Worm (Caenorhabditis elegans) whole organism, L2 larva: ENCODE measurements around the gene F10E9.3.

Experiments
- F13H6.1 ChIP-seq: sonication (generic microtip); optimal IDR thresholded peaks from 2 replicates; lab custom pipeline; 2016; ENCODE audit warnings: missing genetic modification characterization, missing compliant biosample characterization
- crh-2 ChIP-seq: sonication (generic microtip); optimal IDR thresholded peaks from 2 replicates; lab custom pipeline; 2017; ENCODE audit warnings: missing biosample characterization, missing genetic modification characterization
- dmd-4 ChIP-seq: sonication (generic microtip); optimal IDR thresholded peaks from 2 replicates; lab custom pipeline; 2017; ENCODE audit warnings: missing biosample characterization, missing genetic modification characterization
- egl-27 ChIP-seq: sonication (generic microtip); optimal IDR thresholded peaks from 3 replicates; lab custom pipeline; 2017; ENCODE audit warnings: missing biosample characterization, missing genetic modification reagents, missing genetic modification characterization
- elt-1 ChIP-seq: fragments of 150-350 bp; optimal IDR thresholded peaks from 2 replicates; lab custom pipeline; 2014; ENCODE audit warnings: missing biosample characterization, missing genetic modification characterization
- mbf-1 ChIP-seq: sonication (generic microtip); optimal IDR thresholded peaks from 2 replicates; lab custom pipeline; 2017; ENCODE audit warnings: missing biosample characterization, missing genetic modification characterization
- mdl-1 ChIP-seq, 2 experiments: fragments of 150-350 bp in 1 of 2; sonication (generic microtip) in 1 of 2; optimal IDR thresholded peaks; 2 replicates each; lab custom pipeline; 2017; ENCODE audit warnings: missing biosample characterization in 2 of 2, missing genetic modification characterization in 2 of 2
- skn-1 ChIP-seq: sonication (generic microtip); optimal IDR thresholded peaks from 2 replicates; lab custom pipeline; 2017; ENCODE audit warnings: missing biosample characterization, missing genetic modification characterization
- unc-55 ChIP-seq: fragments of 150-350 bp; sonication (generic microtip); optimal IDR thresholded peaks from 3 replicates; lab custom pipeline; 2014; ENCODE audit warnings: missing biosample characterization, missing genetic modification reagents, missing genetic modification characterization
- zag-1 ChIP-seq: fragments of 150-350 bp; optimal IDR thresholded peaks from 2 replicates; lab custom pipeline; 2014; ENCODE audit warnings: missing biosample characterization, missing genetic modification characterization

DNA sequence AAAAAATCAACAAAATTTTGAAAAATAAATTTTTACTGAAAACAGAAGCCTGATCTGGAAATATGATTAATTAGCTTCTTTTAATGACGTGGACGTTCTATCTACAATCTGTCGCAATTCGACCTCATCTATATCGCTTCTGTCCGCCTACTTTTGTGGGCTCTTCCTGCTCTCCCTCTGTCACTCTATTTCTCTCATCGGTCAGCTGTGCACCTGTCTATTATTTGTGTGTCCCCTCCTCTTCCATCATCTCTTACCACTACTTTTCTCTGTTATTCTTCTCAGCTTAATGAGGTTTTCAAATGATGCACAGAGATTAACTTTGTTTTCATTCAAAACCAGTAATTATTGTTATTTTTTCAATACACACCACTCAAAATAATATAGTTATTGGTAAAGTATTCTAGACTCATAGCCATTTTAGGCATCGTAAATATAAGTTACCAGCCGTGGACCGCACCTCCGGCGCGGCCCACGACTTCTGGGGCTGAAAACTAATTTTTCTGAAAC, 11.7 kb upstream of the F10E9.3 start:
- TF ChIP-seq F13H6.1 (tag; lab: Kevin White, UChicago) (no peak), mdl-1 (tag; optimal IDR thresholded peaks at IDR 0.05; lab: Kevin White, UChicago) (no peak), elt-1 (tag; lab: Kevin White, UChicago) (no peak), mbf-1 (no peak), dmd-4 (no peak), crh-2 (tag; lab: Kevin White, UChicago) (no peak), skn-1 (tag; lab: Kevin White, UChicago) (no peak), zag-1 (tag; lab: Kevin White, UChicago) (no peak), unc-55 (GFP tag; lab: Kevin White, UChicago) (no peak), egl-27 (no peak)
